Worm (Caenorhabditis elegans): ENCODE measurements around the gene srj-14.

DNA sequence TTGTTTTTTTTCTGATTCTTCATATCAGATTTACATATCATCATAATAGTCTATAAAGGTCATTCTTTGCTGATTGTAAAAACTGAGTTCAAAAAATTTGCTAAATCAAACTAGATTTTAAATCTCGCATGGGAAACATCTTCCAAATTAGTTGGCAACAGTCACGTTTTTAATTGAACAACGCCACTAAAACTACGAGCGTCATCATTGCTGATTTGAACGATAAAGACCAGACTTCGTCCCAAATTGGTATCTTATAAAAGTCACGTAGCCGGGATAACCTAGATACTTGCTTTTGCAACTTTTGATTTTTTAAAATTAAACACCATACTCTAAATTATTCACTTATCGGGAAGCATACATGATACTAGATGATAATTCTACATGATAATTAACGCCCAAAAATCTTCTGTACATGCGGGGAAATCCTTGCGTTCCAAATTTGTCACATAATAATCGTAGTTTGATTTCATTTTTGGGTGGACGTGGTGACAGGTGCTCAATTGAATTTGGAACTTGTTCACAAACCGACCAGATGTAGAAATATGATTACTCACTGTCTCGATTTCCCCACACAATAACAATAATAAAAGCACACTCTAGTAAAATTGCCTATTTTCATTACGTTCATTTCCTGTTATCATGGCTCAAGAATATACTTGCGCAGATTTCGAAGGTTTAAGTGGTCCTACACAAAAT is 47.7 kb downstream of the srj-14 start, which contains the start of gene srw-67:
- TF ChIP-seq fkh-10 (GFP tag; optimal IDR thresholded peaks at IDR 0.05) (no peak), jun-1 (tag; optimal IDR thresholded peaks at IDR 0.05) (no peak)
